Worm (Caenorhabditis elegans) whole organism, late embryonic: ENCODE results near the gene T28C6.7.

Experiments used
- K09A11.1 ChIP-seq: sonication (generic microtip); optimal IDR thresholded peaks from 2 replicates; lab custom pipeline; 2017; ENCODE audit warnings: antibody characterized with exemption, mild to moderate bottlenecking, missing genetic modification characterization, missing compliant biosample characterization; ENCODE audit not compliant: insufficient read depth
- T23F11.4 ChIP-seq: fragments of 200-800 bp; sonication (Bioruptor generic); optimal IDR thresholded peaks from 2 replicates; lab custom pipeline; 2018; ENCODE audit warnings: mild to moderate bottlenecking, missing genetic modification characterization, missing compliant biosample characterization
- Y22D7AL.16 ChIP-seq: sonication (generic microtip); optimal IDR thresholded peaks from 2 replicates; lab custom pipeline; 2016; ENCODE audit warnings: missing genetic modification characterization, missing compliant biosample characterization
- ahr-1 ChIP-seq: sonication (generic microtip); optimal IDR thresholded peaks from 2 replicates; lab custom pipeline; 2016; ENCODE audit warnings: missing genetic modification characterization, missing compliant biosample characterization
- ama-1 ChIP-seq: fragments of 150-350 bp; optimal IDR thresholded peaks from 2 replicates; lab custom pipeline; 2014
- ceh-14 ChIP-seq: sonication (generic microtip); optimal IDR thresholded peaks from 2 replicates; lab custom pipeline; 2016; ENCODE audit warnings: missing genotype, missing genetic modification characterization, missing compliant biosample characterization
- ceh-18 ChIP-seq: sonication (generic microtip); optimal IDR thresholded peaks from 2 replicates; lab custom pipeline; 2016; ENCODE audit warnings: missing genetic modification characterization, missing compliant biosample characterization
- ceh-2 ChIP-seq: sonication (generic microtip); optimal IDR thresholded peaks from 2 replicates; lab custom pipeline; 2016; ENCODE audit warnings: missing genotype, missing genetic modification characterization, missing compliant biosample characterization
- ceh-24 ChIP-seq: sonication (generic microtip); optimal IDR thresholded peaks from 2 replicates; lab custom pipeline; 2016; ENCODE audit warnings: mild to moderate bottlenecking, missing genetic modification characterization, missing compliant biosample characterization
- ceh-31 ChIP-seq: sonication (generic microtip); optimal IDR thresholded peaks from 2 replicates; lab custom pipeline; 2016; ENCODE audit warnings: missing genetic modification characterization, missing compliant biosample characterization
- ceh-34 ChIP-seq: sonication (generic microtip); optimal IDR thresholded peaks from 2 replicates; lab custom pipeline; 2016; ENCODE audit warnings: mild to moderate bottlenecking, missing genetic modification characterization, missing compliant biosample characterization
- ceh-45 ChIP-seq: fragments of 200-800 bp; sonication (Bioruptor generic); IDR thresholded peaks from 2 replicates; pipeline ENCODE4 v1.3.6; 2022; ENCODE audit warnings: missing genetic modification reagents, missing genetic modification characterization, missing compliant biosample characterization
- ceh-48 ChIP-seq: sonication (generic microtip); optimal IDR thresholded peaks from 2 replicates; lab custom pipeline; 2016; ENCODE audit warnings: missing genetic modification characterization, inconsistent platforms, missing compliant biosample characterization
- ceh-6 ChIP-seq: fragments of 200-800 bp; sonication (Bioruptor generic); optimal IDR thresholded peaks from 2 replicates; lab custom pipeline; 2018; ENCODE audit warnings: mild to moderate bottlenecking, missing genetic modification characterization, missing compliant biosample characterization
- che-1 ChIP-seq: sonication (generic microtip); optimal IDR thresholded peaks from 2 replicates; lab custom pipeline; 2016; ENCODE audit warnings: mild to moderate bottlenecking, missing genetic modification characterization, missing compliant biosample characterization
- ets-4 ChIP-seq: sonication (generic microtip); optimal IDR thresholded peaks from 2 replicates; lab custom pipeline; 2016; ENCODE audit warnings: missing genetic modification characterization, missing compliant biosample characterization
- fkh-10 ChIP-seq: fragments of 150-350 bp; optimal IDR thresholded peaks from 2 replicates; lab custom pipeline; 2014; ENCODE audit warnings: missing biosample characterization, missing genetic modification reagents, missing genetic modification characterization
- fkh-6 ChIP-seq: sonication (generic microtip); optimal IDR thresholded peaks from 2 replicates; lab custom pipeline; 2016; ENCODE audit warnings: missing genetic modification characterization, missing compliant biosample characterization
- hlh-13 ChIP-seq: fragments of 200-800 bp; sonication (Bioruptor generic); optimal IDR thresholded peaks from 2 replicates; lab custom pipeline; 2018; ENCODE audit warnings: mild to moderate bottlenecking, missing genetic modification characterization, missing compliant biosample characterization
- hlh-15 ChIP-seq: sonication (generic microtip); optimal IDR thresholded peaks from 2 replicates; lab custom pipeline; 2016; ENCODE audit warnings: missing genetic modification characterization, missing compliant biosample characterization
- hlh-6 ChIP-seq: sonication (generic microtip); optimal IDR thresholded peaks from 2 replicates; lab custom pipeline; 2016; ENCODE audit warnings: missing genotype, missing genetic modification characterization, missing compliant biosample characterization
- hlh-8 ChIP-seq: sonication (generic microtip); optimal IDR thresholded peaks from 2 replicates; lab custom pipeline; 2016; ENCODE audit warnings: missing genotype, missing genetic modification characterization, missing compliant biosample characterization
- lin-11 ChIP-seq: fragments of 200-800 bp; sonication (Bioruptor generic); optimal IDR thresholded peaks from 2 replicates; lab custom pipeline; 2018; ENCODE audit warnings: mild to moderate bottlenecking, missing genetic modification characterization, missing compliant biosample characterization
- mec-3 ChIP-seq: sonication (generic microtip); optimal IDR thresholded peaks from 2 replicates; lab custom pipeline; 2016; ENCODE audit warnings: borderline replicate concordance, missing genetic modification characterization, missing compliant biosample characterization
- nfya-1 ChIP-seq: sonication (generic microtip); optimal IDR thresholded peaks from 2 replicates; lab custom pipeline; 2017; ENCODE audit warnings: missing genetic modification characterization, mild to moderate bottlenecking, missing compliant biosample characterization, antibody characterized with exemption, moderate library complexity
- nhr-232 ChIP-seq: sonication (generic microtip); optimal IDR thresholded peaks from 2 replicates; lab custom pipeline; 2016; ENCODE audit warnings: missing genetic modification characterization, missing compliant biosample characterization
- npax-4 ChIP-seq: sonication (generic microtip); optimal IDR thresholded peaks from 2 replicates; lab custom pipeline; 2016; ENCODE audit warnings: missing genetic modification characterization, missing compliant biosample characterization
- odd-2 ChIP-seq: sonication (generic microtip); optimal IDR thresholded peaks from 2 replicates; lab custom pipeline; 2017; ENCODE audit warnings: antibody characterized with exemption, mild to moderate bottlenecking, missing genetic modification characterization, missing compliant biosample characterization
- pat-9 ChIP-seq: fragments of 200-800 bp; sonication (Bioruptor generic); optimal IDR thresholded peaks from 2 replicates; lab custom pipeline; 2018; ENCODE audit warnings: mild to moderate bottlenecking, missing genetic modification characterization, moderate library complexity, missing compliant biosample characterization
- pax-1 ChIP-seq: fragments of 150-350 bp; optimal IDR thresholded peaks from 2 replicates; lab custom pipeline; 2014; ENCODE audit warnings: missing biosample characterization, missing genetic modification characterization
- pha-4 ChIP-seq: fragments of 150-350 bp; optimal IDR thresholded peaks from 2 replicates; lab custom pipeline; 2018; ENCODE audit warnings: missing biosample characterization, missing genetic modification reagents, missing genetic modification characterization
- pqm-1 ChIP-seq: sonication (generic microtip); optimal IDR thresholded peaks from 2 replicates; lab custom pipeline; 2016; ENCODE audit warnings: missing genetic modification characterization, missing compliant biosample characterization
- pros-1 ChIP-seq: fragments of 150-350 bp; optimal IDR thresholded peaks from 2 replicates; lab custom pipeline; 2014; ENCODE audit warnings: missing biosample characterization, missing genetic modification reagents, missing genetic modification characterization
- ref-2 ChIP-seq: sonication (generic microtip); optimal IDR thresholded peaks from 2 replicates; lab custom pipeline; 2016; ENCODE audit warnings: missing genetic modification characterization, missing compliant biosample characterization
- sdc-2 ChIP-seq: sonication (generic microtip); optimal IDR thresholded peaks from 2 replicates; lab custom pipeline; 2016; ENCODE audit warnings: missing genotype, missing genetic modification characterization, missing compliant biosample characterization
- sox-4 ChIP-seq: sonication (generic microtip); optimal IDR thresholded peaks from 2 replicates; lab custom pipeline; 2017; ENCODE audit warnings: mild to moderate bottlenecking, missing genetic modification characterization, inconsistent platforms, missing compliant biosample characterization
- syd-9 ChIP-seq: sonication (generic microtip); optimal IDR thresholded peaks from 2 replicates; lab custom pipeline; 2016; ENCODE audit warnings: mild to moderate bottlenecking, missing genetic modification characterization, moderate library complexity, missing compliant biosample characterization
- ttx-3 ChIP-seq: sonication (generic microtip); optimal IDR thresholded peaks from 2 replicates; lab custom pipeline; 2016; ENCODE audit warnings: missing genetic modification reagents, missing genetic modification characterization, missing compliant biosample characterization
- unc-3 ChIP-seq, 2 experiments: fragments of 200-800 bp in 1 of 2; sonication (Bioruptor generic) in 1 of 2; sonication (generic microtip) in 1 of 2; conservative IDR thresholded peaks in 1 of 2; optimal IDR thresholded peaks in 1 of 2; 2 replicates each; pipeline versions ENCODE4 v1.3.6 to Lab custom; 2016 to 2022; ENCODE audit warnings: missing compliant biosample characterization in 2 of 2, missing genetic modification characterization in 2 of 2, missing genetic modification reagents in 1 of 2
- unc-86 ChIP-seq: sonication (generic microtip); optimal IDR thresholded peaks from 2 replicates; lab custom pipeline; 2016; ENCODE audit warnings: missing genetic modification characterization, missing compliant biosample characterization
- ztf-16 ChIP-seq: sonication (generic microtip); optimal IDR thresholded peaks from 2 replicates; lab custom pipeline; 2017; ENCODE audit warnings: missing genetic modification characterization, missing compliant biosample characterization

Gene T28C6.7

DNA sequence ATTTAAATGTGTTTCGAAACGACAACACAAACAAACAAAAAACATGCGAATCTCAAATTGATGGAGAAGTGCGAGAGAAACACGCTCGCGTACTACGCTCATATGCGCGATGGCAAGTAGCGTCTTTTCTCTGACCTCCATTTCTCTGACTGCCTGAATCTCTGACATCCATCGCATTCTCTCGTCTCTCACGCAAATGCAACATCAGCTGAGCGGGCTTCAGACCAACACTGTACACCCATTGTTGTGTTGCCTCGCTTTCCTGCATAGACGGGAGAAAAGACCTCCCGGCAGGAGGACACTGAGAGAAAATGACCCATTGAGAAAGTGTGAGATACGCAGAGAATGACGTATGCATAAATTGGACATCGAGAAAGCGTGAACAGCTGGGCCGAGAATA lies 45.4 kb upstream of the T28C6.7 start (continued):
- peak; percentile 94 for TF ChIP-seq ceh-31 (tag; lab: Kevin White, UChicago)
- TF ChIP-seq pat-9 (tag; lab: Kevin White, UChicago), result no peak
- TF ChIP-seq ceh-45, result no peak
- TF ChIP-seq unc-3 (GFP tag; conservative IDR thresholded peaks at IDR 0.05; lab: Robert Waterston, UW), result no peak
- TF ChIP-seq unc-3 (tag; optimal IDR thresholded peaks at IDR 0.05; lab: Kevin White, UChicago), result peak; percentile 41
- TF ChIP-seq pqm-1 (tag; lab: Kevin White, UChicago), result no peak
- peak; percentile 17 for TF ChIP-seq unc-86
- peak; percentile 31 for TF ChIP-seq pax-1 (tag; lab: Kevin White, UChicago)
- TF ChIP-seq ahr-1 (tag; lab: Kevin White, UChicago), result no peak
- TF ChIP-seq sdc-2 (tag; lab: Kevin White, UChicago), result peak; percentile 40
- TF ChIP-seq ref-2 (tag; lab: Kevin White, UChicago), result peak; percentile 97
- peak; percentile 19 for TF ChIP-seq ztf-16
- peak; percentile 38 for TF ChIP-seq ets-4 (tag; lab: Kevin White, UChicago)
- TF ChIP-seq fkh-10 (GFP tag; lab: Kevin White, UChicago), result no peak
- no peak for TF ChIP-seq K09A11.1 (tag; lab: Kevin White, UChicago)
- peak; percentile 2 for TF ChIP-seq T23F11.4 (GFP tag; lab: Kevin White, UChicago)
- no peak for TF ChIP-seq odd-2 (tag; lab: Kevin White, UChicago)
- peak; percentile 47 for TF ChIP-seq syd-9 (tag; lab: Kevin White, UChicago)
- no peak for TF ChIP-seq ttx-3 (tag; lab: Kevin White, UChicago)
- TF ChIP-seq ceh-48 (tag; lab: Kevin White, UChicago), result no peak
- peak; percentile 74 for TF ChIP-seq ceh-34 (tag; lab: Kevin White, UChicago)
- no peak for TF ChIP-seq hlh-15
- peak; percentile 36 for TF ChIP-seq che-1 (tag; lab: Kevin White, UChicago)
- TF ChIP-seq nhr-232 (tag; lab: Kevin White, UChicago), result no peak
- no peak for TF ChIP-seq pha-4 (tag; lab: Kevin White, UChicago)
- TF ChIP-seq ceh-2, result peak; percentile 75
- TF ChIP-seq lin-11, result no peak
- peak; percentile 68 for TF ChIP-seq hlh-8 (tag; lab: Kevin White, UChicago)
- no peak for TF ChIP-seq fkh-6 (tag; lab: Kevin White, UChicago)
- peak; percentile 91 for TF ChIP-seq nfya-1 (tag; lab: Kevin White, UChicago)
- no peak for TF ChIP-seq ama-1 (lab: Kevin White, UChicago)
- no peak for TF ChIP-seq sox-4 (tag; lab: Kevin White, UChicago)
- no peak for TF ChIP-seq Y22D7AL.16 (tag; lab: Kevin White, UChicago)
- no peak for TF ChIP-seq npax-4 (tag; lab: Kevin White, UChicago)
- TF ChIP-seq ceh-18 (tag; lab: Kevin White, UChicago), result peak; percentile 81
- TF ChIP-seq hlh-6, result no peak
- peak; percentile 35 for TF ChIP-seq ceh-6
- TF ChIP-seq pros-1 (tag; lab: Kevin White, UChicago), result peak; percentile 81
- no peak for TF ChIP-seq ceh-24 (tag; lab: Kevin White, UChicago)
- no peak for TF ChIP-seq hlh-13 (GFP tag; lab: Kevin White, UChicago)
- no peak for TF ChIP-seq mec-3

ce11 chrIV:8784855-8785327 lies 42.7 kb upstream of the T28C6.7 start, which contains the start of gene C33D9.13:
Gene C33D9.13 (minus strand): TSS chrIV:8785277.
- TF ChIP-seq ceh-24 (tag; lab: Kevin White, UChicago) (no peak), syd-9 (tag; lab: Kevin White, UChicago) (no peak), ama-1 (lab: Kevin White, UChicago) (no peak), ceh-14 (tag; lab: Kevin White, UChicago) (no peak), ceh-48 (tag; lab: Kevin White, UChicago) (peak; percentile 33), ceh-18 (tag; lab: Kevin White, UChicago) (no peak)
